Worm (Caenorhabditis elegans) whole organism, midembryonic: ENCODE results near the gene nhr-270.

ENCODE experiments used
- cog-1 ChIP-seq: sonication (generic microtip); optimal IDR thresholded peaks from 2 replicates; lab custom pipeline; 2016; ENCODE audit warnings: missing genetic modification characterization, missing compliant biosample characterization
- klf-2 ChIP-seq: fragments of 200-800 bp; sonication (Bioruptor generic); conservative IDR thresholded peaks from 2 replicates; pipeline ENCODE4 v1.3.6; 2022; ENCODE audit warnings: missing genetic modification reagents, missing genetic modification characterization, missing compliant biosample characterization
- med-1 ChIP-seq: sonication (generic microtip); optimal IDR thresholded peaks from 2 replicates; lab custom pipeline; 2017; ENCODE audit warnings: missing genetic modification characterization, mild to moderate bottlenecking, missing compliant biosample characterization, antibody characterized with exemption, missing genetic modification reagents; ENCODE audit not compliant: insufficient read depth
- ref-1 ChIP-seq: fragments of 200-800 bp; sonication (Bioruptor generic); conservative IDR thresholded peaks from 2 replicates; pipeline ENCODE4 v1.3.6; 2022; ENCODE audit warnings: missing genetic modification reagents, missing genetic modification characterization, missing compliant biosample characterization
- tab-1 ChIP-seq: fragments of 200-800 bp; sonication (Bioruptor generic); IDR thresholded peaks from 2 replicates; pipeline ENCODE4 v1.3.6; 2022; ENCODE audit warnings: missing genetic modification characterization, missing compliant biosample characterization

ce11 chrV:814716-815115 lies 10.2 kb upstream of the nhr-270 start, which contains the start of gene R13D11.3:
- TF ChIP-seq ref-1 (GFP tag; lab: Robert Waterston, UW) (no peak), cog-1 (tag; lab: Kevin White, UChicago) (no peak), tab-1 (GFP tag; lab: Robert Waterston, UW) (no peak), med-1 (GFP tag; lab: Kevin White, UChicago) (no peak), klf-2 (no peak)
